Worm (Caenorhabditis elegans): ENCODE measurements around the gene K06G5.1.

The K06G5.1 gene

DNA sequence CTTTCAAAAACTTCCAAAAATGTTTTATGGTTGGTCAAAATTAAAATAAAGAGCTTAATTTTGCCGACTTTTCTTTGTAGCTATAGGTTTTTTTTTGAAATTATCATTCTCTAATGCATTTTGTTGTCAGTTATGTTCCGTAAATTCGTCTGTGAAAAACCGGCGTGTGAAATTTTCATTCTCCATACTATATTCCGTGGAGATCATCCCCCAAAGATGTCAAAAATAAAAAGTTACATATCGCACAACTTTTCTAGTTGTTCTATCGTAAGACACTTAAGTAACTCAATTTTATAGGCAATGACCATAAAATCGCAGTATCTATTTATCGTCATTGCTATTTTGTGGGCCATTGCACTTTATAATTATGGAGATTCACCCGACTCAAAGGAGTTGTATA is 36.1 kb upstream of the K06G5.1 start, which contains the start of gene C37E2.10:
Gene C37E2.10 (plus strand): TSS at position 301 of the 400 bp plus-strand sequence.
- no peak for TF ChIP-seq unc-55 (GFP tag; optimal IDR thresholded peaks at IDR 0.05)

DNA sequence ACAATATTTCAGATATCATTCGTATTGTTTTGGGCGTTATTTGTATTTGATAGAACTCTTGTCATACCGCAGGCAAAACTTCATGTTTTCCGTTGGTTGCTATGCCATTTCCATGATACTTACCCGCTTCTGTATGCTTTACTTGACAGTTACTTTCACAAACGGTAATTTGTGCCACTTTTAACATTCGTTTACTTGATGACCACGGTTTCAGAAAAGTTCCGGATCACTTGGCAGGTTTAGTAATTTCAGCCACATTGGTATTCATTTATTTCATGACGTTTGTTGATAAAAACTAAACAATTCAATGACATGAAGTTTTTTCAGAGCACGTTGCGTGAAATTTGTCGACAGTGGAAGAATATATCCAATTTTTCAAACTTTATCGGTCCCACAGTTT is 35.3 kb upstream of the K06G5.1 start:
- TF ChIP-seq ceh-16 (tag; optimal IDR thresholded peaks at IDR 0.05) (no peak), R02D3.7 (tag; optimal IDR thresholded peaks at IDR 0.05) (no peak), egl-27 (tag; optimal IDR thresholded peaks at IDR 0.05) (no peak), elt-3 (tag; optimal IDR thresholded peaks at IDR 0.05) (no peak), peb-1 (tag; optimal IDR thresholded peaks at IDR 0.05) (no peak), elt-1 (tag; optimal IDR thresholded peaks at IDR 0.05) (no peak), unc-62 (GFP tag; optimal IDR thresholded peaks at IDR 0.05) (no peak), F13H6.1 (tag; optimal IDR thresholded peaks at IDR 0.05) (no peak), nhr-21 (tag; optimal IDR thresholded peaks at IDR 0.05) (no peak), snpc-4 (tag; optimal IDR thresholded peaks at IDR 0.05) (no peak), mdl-1 (tag; optimal IDR thresholded peaks at IDR 0.05) (no peak), blmp-1 (tag; optimal IDR thresholded peaks at IDR 0.05; ENCODE audit: insufficient read depth) (no peak), nhr-237 (tag; optimal IDR thresholded peaks at IDR 0.05) (no peak)

DNA sequence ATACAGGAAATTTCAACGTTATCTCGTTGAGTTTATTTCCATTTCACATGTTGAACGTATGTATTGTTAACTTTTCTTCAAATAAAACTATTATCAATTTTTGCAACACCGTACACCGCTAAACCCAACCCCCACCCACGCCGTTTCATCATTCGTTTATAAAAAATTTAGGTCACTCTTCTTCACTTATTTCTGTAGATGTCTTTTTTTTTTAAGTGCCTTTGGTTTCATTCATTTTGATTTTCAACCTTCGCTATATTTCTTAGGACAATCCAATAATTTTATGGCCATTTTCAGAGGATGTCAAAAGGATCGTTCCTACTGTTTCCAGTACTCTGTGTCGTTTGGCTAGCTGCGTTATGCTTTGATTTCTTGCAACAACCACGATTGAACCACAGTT is 34.6 kb upstream of the K06G5.1 start, which contains the start of gene C37E2.3:
Gene C37E2.3 (plus strand): TSS at position 301 of the 400 bp plus-strand sequence.
- TF ChIP-seq unc-39 (tag; optimal IDR thresholded peaks at IDR 0.05) (no peak), F13H6.1 (tag; optimal IDR thresholded peaks at IDR 0.05) (no peak), nhr-12 (tag; optimal IDR thresholded peaks at IDR 0.05) (no peak), mbf-1 (tag; optimal IDR thresholded peaks at IDR 0.05) (no peak), elt-1 (tag; optimal IDR thresholded peaks at IDR 0.05) (no peak), skn-1 (tag; optimal IDR thresholded peaks at IDR 0.05) (no peak), gmeb-1 (tag; optimal IDR thresholded peaks at IDR 0.05) (no peak), peb-1 (tag; optimal IDR thresholded peaks at IDR 0.05) (no peak), unc-62 (GFP tag; optimal IDR thresholded peaks at IDR 0.05) (no peak), nhr-237 (tag; optimal IDR thresholded peaks at IDR 0.05) (no peak), lin-11 (tag; optimal IDR thresholded peaks at IDR 0.05) (no peak), ztf-1 (GFP tag; conservative IDR thresholded peaks at IDR 0.05) (no peak), fos-1 (tag; optimal IDR thresholded peaks at IDR 0.05) (no peak), snpc-4 (tag; optimal IDR thresholded peaks at IDR 0.05) (no peak), sma-3 (GFP tag; optimal IDR thresholded peaks at IDR 0.05) (no peak), dmd-4 (tag; optimal IDR thresholded peaks at IDR 0.05) (no peak), C34F6.9 (tag; optimal IDR thresholded peaks at IDR 0.05) (no peak), Y55F3AM.14 (GFP tag; optimal IDR thresholded peaks at IDR 0.05) (no peak)

ce11 chrX:14182514-14182913 is 32.3 kb upstream of the K06G5.1 start:
- no peak for TF ChIP-seq sma-3 (GFP tag; optimal IDR thresholded peaks at IDR 0.05)
- TF ChIP-seq nhr-23 (tag; optimal IDR thresholded peaks at IDR 0.05): no peak
- no peak for TF ChIP-seq skn-1 (tag; optimal IDR thresholded peaks at IDR 0.05)
- no peak for TF ChIP-seq ztf-4 (tag; optimal IDR thresholded peaks at IDR 0.05)
- no peak for TF ChIP-seq nhr-12 (tag; optimal IDR thresholded peaks at IDR 0.05)

DNA sequence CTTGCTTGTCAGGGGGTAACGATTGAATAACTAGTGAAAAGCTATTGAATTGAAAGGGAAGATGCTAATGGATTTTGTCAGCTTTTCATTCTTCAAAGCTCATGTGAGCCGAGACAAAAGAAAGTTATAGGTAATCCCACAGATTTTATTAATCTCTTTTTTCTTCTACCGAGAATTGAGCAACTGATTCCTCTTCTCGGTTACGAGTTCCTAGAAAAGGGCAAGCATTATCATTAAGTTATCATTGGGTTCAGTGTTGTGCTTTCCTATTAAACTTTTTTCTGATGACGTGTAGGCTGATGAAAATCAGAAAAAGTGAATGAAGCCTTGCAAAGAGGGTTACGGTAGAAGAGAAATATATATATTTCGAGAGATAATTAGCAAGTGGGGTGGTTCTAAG is 29.1 kb upstream of the K06G5.1 start:
- TF ChIP-seq nhr-10 (tag; optimal IDR thresholded peaks at IDR 0.05): no peak
- no peak for TF ChIP-seq nhr-12 (tag; optimal IDR thresholded peaks at IDR 0.05)
- no peak for TF ChIP-seq nhr-11 (tag; optimal IDR thresholded peaks at IDR 0.05)
- TF ChIP-seq unc-55 (GFP tag; optimal IDR thresholded peaks at IDR 0.05): no peak
- TF ChIP-seq alr-1 (tag; optimal IDR thresholded peaks at IDR 0.05): no peak
- TF ChIP-seq sma-3 (GFP tag; optimal IDR thresholded peaks at IDR 0.05): no peak
- no peak for TF ChIP-seq mab-5 (tag; optimal IDR thresholded peaks at IDR 0.05)
- TF ChIP-seq nhr-129 (tag; optimal IDR thresholded peaks at IDR 0.05): no peak
- TF ChIP-seq lin-39 (tag; optimal IDR thresholded peaks at IDR 0.05): no peak
- TF ChIP-seq fos-1 (tag; optimal IDR thresholded peaks at IDR 0.05): no peak
- TF ChIP-seq lin-13 (GFP tag; optimal IDR thresholded peaks at IDR 0.05): no peak
- TF ChIP-seq aly-2 (tag; optimal IDR thresholded peaks at IDR 0.05): no peak
- TF ChIP-seq unc-62 (GFP tag; optimal IDR thresholded peaks at IDR 0.05): no peak
- TF ChIP-seq sem-4 (tag; optimal IDR thresholded peaks at IDR 0.05): no peak
- TF ChIP-seq nhr-6 (tag; optimal IDR thresholded peaks at IDR 0.05): no peak
- no peak for TF ChIP-seq R02D3.7 (tag; optimal IDR thresholded peaks at IDR 0.05)
- no peak for TF ChIP-seq snpc-4 (tag; optimal IDR thresholded peaks at IDR 0.05)
